Worm (Caenorhabditis elegans) whole organism, young adult: ENCODE data around the gene timm-17B.1.

Experiments used
- F10E7.11 ChIP-seq: sonication (generic microtip); optimal IDR thresholded peaks from 2 replicates; lab custom pipeline; 2017; ENCODE audit warnings: mild to moderate bottlenecking, missing genetic modification characterization, moderate library complexity, missing compliant biosample characterization
- F52B5.7 ChIP-seq: sonication (generic microtip); optimal IDR thresholded peaks from 2 replicates; lab custom pipeline; 2016; ENCODE audit warnings: mild to moderate bottlenecking, missing genetic modification characterization, missing compliant biosample characterization
- K12H6.12 ChIP-seq: fragments of 200-800 bp; sonication (Bioruptor generic); optimal IDR thresholded peaks from 2 replicates; lab custom pipeline; 2018; ENCODE audit warnings: mild to moderate bottlenecking, missing genetic modification characterization, missing compliant biosample characterization
- Y53F4B.3 ChIP-seq: fragments of 200-800 bp; sonication (Bioruptor generic); IDR thresholded peaks from 2 replicates; pipeline ENCODE4 v1.3.6; 2022; ENCODE audit warnings: missing genetic modification reagents, missing genetic modification characterization, missing compliant biosample characterization
- Y67H2A.10 ChIP-seq: fragments of 200-800 bp; sonication (Bioruptor generic); conservative IDR thresholded peaks from 2 replicates; pipeline ENCODE4 v1.3.6; 2022; ENCODE audit warnings: missing genetic modification reagents, missing genetic modification characterization, missing compliant biosample characterization
- athp-1 ChIP-seq: sonication (generic microtip); optimal IDR thresholded peaks from 2 replicates; lab custom pipeline; 2017; ENCODE audit warnings: mild to moderate bottlenecking, missing genetic modification characterization, missing compliant biosample characterization
- attf-5 ChIP-seq: fragments of 200-800 bp; sonication (Bioruptor generic); optimal IDR thresholded peaks from 2 replicates; lab custom pipeline; 2018; ENCODE audit warnings: mild to moderate bottlenecking, missing genetic modification characterization, missing compliant biosample characterization
- bed-1 ChIP-seq: fragments of 200-800 bp; sonication (Bioruptor generic); IDR thresholded peaks from 2 replicates; pipeline ENCODE4 v1.3.6; 2022; ENCODE audit warnings: missing genetic modification reagents, missing genetic modification characterization, missing compliant biosample characterization
- ceh-100 ChIP-seq: fragments of 200-800 bp; sonication (Bioruptor generic); IDR thresholded peaks from 2 replicates; pipeline ENCODE4 v1.3.6; 2022; ENCODE audit warnings: missing genetic modification reagents, missing genetic modification characterization, missing compliant biosample characterization
- ceh-58 ChIP-seq: fragments of 200-800 bp; sonication (Bioruptor generic); IDR thresholded peaks from 2 replicates; pipeline ENCODE4 v1.3.6; 2022; ENCODE audit warnings: missing genetic modification characterization, missing compliant biosample characterization
- ceh-91 ChIP-seq: fragments of 200-800 bp; sonication (Bioruptor generic); IDR thresholded peaks from 2 replicates; pipeline ENCODE4 v1.3.6; 2022; ENCODE audit warnings: missing genetic modification reagents, missing genetic modification characterization, missing compliant biosample characterization
- chd-7 ChIP-seq: sonication (generic microtip); optimal IDR thresholded peaks from 2 replicates; lab custom pipeline; 2016; ENCODE audit warnings: mild to moderate bottlenecking, missing genetic modification characterization, moderate library complexity, missing compliant biosample characterization
- dox-1 ChIP-seq: fragments of 200-800 bp; sonication (Bioruptor generic); IDR thresholded peaks from 2 replicates; pipeline ENCODE4 v1.3.6; 2022; ENCODE audit warnings: missing genetic modification reagents, missing genetic modification characterization, missing compliant biosample characterization
- efl-1 ChIP-seq: fragments of 150-350 bp; optimal IDR thresholded peaks from 2 replicates; lab custom pipeline; 2014; ENCODE audit warnings: missing biosample characterization, missing genetic modification reagents, missing genetic modification characterization
- egl-18 ChIP-seq: fragments of 200-800 bp; sonication (Bioruptor generic); IDR thresholded peaks from 2 replicates; pipeline ENCODE4 v1.3.6; 2022; ENCODE audit warnings: missing genetic modification reagents, missing genetic modification characterization, missing compliant biosample characterization
- egl-44 ChIP-seq: fragments of 200-800 bp; sonication (Bioruptor generic); IDR thresholded peaks from 2 replicates; pipeline ENCODE4 v1.3.6; 2022; ENCODE audit warnings: missing genetic modification reagents, missing genetic modification characterization, missing compliant biosample characterization
- ekl-4 ChIP-seq: fragments of 200-800 bp; sonication (Bioruptor generic); IDR thresholded peaks from 2 replicates; pipeline ENCODE4 v1.3.6; 2022; ENCODE audit warnings: missing genetic modification reagents, missing genetic modification characterization, missing compliant biosample characterization
- hlh-12 ChIP-seq: sonication (generic microtip); optimal IDR thresholded peaks from 2 replicates; lab custom pipeline; 2016; ENCODE audit warnings: missing genetic modification characterization, missing compliant biosample characterization
- hmg-1.2 ChIP-seq: fragments of 200-800 bp; sonication (Bioruptor generic); IDR thresholded peaks from 2 replicates; pipeline ENCODE4 v1.3.6; 2022; ENCODE audit warnings: missing genetic modification reagents, missing genetic modification characterization, missing compliant biosample characterization
- lag-1 ChIP-seq: fragments of 200-800 bp; sonication (Bioruptor generic); IDR thresholded peaks from 2 replicates; pipeline ENCODE4 v1.3.6; 2022; ENCODE audit warnings: missing genetic modification reagents, missing genetic modification characterization, missing compliant biosample characterization
- let-526 ChIP-seq: fragments of 200-800 bp; sonication (Bioruptor generic); IDR thresholded peaks from 2 replicates; pipeline ENCODE4 v1.3.6; 2022; ENCODE audit warnings: missing genetic modification reagents, missing genetic modification characterization, missing compliant biosample characterization
- let-607 ChIP-seq, 2 experiments: fragments of 200-800 bp in 1 of 2; sonication (Bioruptor generic) in 1 of 2; sonication (generic microtip) in 1 of 2; optimal IDR thresholded peaks; 2 replicates each; lab custom pipeline; 2016 to 2018; ENCODE audit warnings: mild to moderate bottlenecking in 2 of 2, missing compliant biosample characterization in 2 of 2, missing genetic modification characterization in 2 of 2, moderate library complexity in 2 of 2, missing genotype in 1 of 2
- lin-26 ChIP-seq: fragments of 200-800 bp; sonication (Bioruptor generic); IDR thresholded peaks from 2 replicates; pipeline ENCODE4 v1.3.6; 2022; ENCODE audit warnings: missing genetic modification reagents, missing genetic modification characterization, missing compliant biosample characterization
- madf-6 ChIP-seq: fragments of 200-800 bp; sonication (Bioruptor generic); IDR thresholded peaks from 2 replicates; pipeline ENCODE4 v1.3.6; 2022; ENCODE audit warnings: missing genetic modification reagents, missing genetic modification characterization, missing compliant biosample characterization
- madf-8 ChIP-seq: fragments of 200-800 bp; sonication (Bioruptor generic); conservative IDR thresholded peaks from 2 replicates; pipeline ENCODE4 v1.3.6; 2022; ENCODE audit warnings: missing genetic modification reagents, missing genetic modification characterization, missing compliant biosample characterization
- mcd-1 ChIP-seq: fragments of 200-800 bp; sonication (Bioruptor generic); IDR thresholded peaks from 2 replicates; pipeline ENCODE4 v1.3.6; 2022; ENCODE audit warnings: missing genetic modification reagents, missing genetic modification characterization, missing compliant biosample characterization
- mes-4 ChIP-seq: sonication (generic microtip); optimal IDR thresholded peaks from 2 replicates; lab custom pipeline; 2016; ENCODE audit warnings: missing genotype, missing genetic modification characterization, missing compliant biosample characterization
- nfyb-1 ChIP-seq: fragments of 200-800 bp; sonication (Bioruptor generic); IDR thresholded peaks from 2 replicates; pipeline ENCODE4 v1.3.6; 2022; ENCODE audit warnings: missing genetic modification reagents, missing genetic modification characterization, missing compliant biosample characterization
- nhr-179 ChIP-seq: sonication (generic microtip); optimal IDR thresholded peaks from 2 replicates; lab custom pipeline; 2016; ENCODE audit warnings: mild to moderate bottlenecking, missing genetic modification characterization, missing compliant biosample characterization
- nhr-27 ChIP-seq: fragments of 200-800 bp; sonication (Bioruptor generic); optimal IDR thresholded peaks from 2 replicates; lab custom pipeline; 2018; ENCODE audit warnings: mild to moderate bottlenecking, missing genetic modification characterization, moderate library complexity, missing compliant biosample characterization
- pbrm-1 ChIP-seq: fragments of 200-800 bp; sonication (Bioruptor generic); IDR thresholded peaks from 2 replicates; pipeline ENCODE4 v1.3.6; 2022; ENCODE audit warnings: missing genetic modification reagents, missing genetic modification characterization, missing compliant biosample characterization
- pha-4 ChIP-seq: fragments of 150-350 bp; sonication (generic microtip); optimal IDR thresholded peaks from 2 replicates; lab custom pipeline; 2014; ENCODE audit warnings: missing biosample characterization, missing genetic modification reagents, missing genetic modification characterization
- rcor-1 ChIP-seq: fragments of 200-800 bp; sonication (Bioruptor generic); IDR thresholded peaks from 2 replicates; pipeline ENCODE4 v1.3.6; 2022; ENCODE audit warnings: missing genetic modification reagents, missing genetic modification characterization, missing compliant biosample characterization
- rec-8 ChIP-seq, 2 experiments: sonication (generic microtip); optimal IDR thresholded peaks; 2 replicates each; lab custom pipeline; 2016; ENCODE audit warnings: mild to moderate bottlenecking in 2 of 2, missing genetic modification characterization in 2 of 2, missing genetic modification reagents in 2 of 2, missing genotype in 2 of 2, missing biosample characterization in 1 of 2, missing compliant biosample characterization in 1 of 2, moderate library complexity in 1 of 2
- snpc-1.3 ChIP-seq: sonication (generic microtip); optimal IDR thresholded peaks from 2 replicates; lab custom pipeline; 2017; ENCODE audit warnings: missing genetic modification characterization, mild to moderate bottlenecking, missing compliant biosample characterization, antibody characterized with exemption, moderate library complexity, missing genotype, missing genetic modification reagents; ENCODE audit not compliant: insufficient read depth
- snpc-4 ChIP-seq, 5 experiments: fragments of 150-350 bp in 1 of 5; sonication (generic microtip) in 4 of 5; optimal IDR thresholded peaks; 2 replicates each; lab custom pipeline; 2014 to 2018; ENCODE audit warnings: missing genetic modification characterization in 5 of 5, missing biosample characterization in 3 of 5, antibody characterized with exemption in 2 of 5, mild to moderate bottlenecking in 2 of 5, missing compliant biosample characterization in 2 of 5, missing genotype in 2 of 5, moderate library complexity in 2 of 5, missing genetic modification reagents in 1 of 5
- tlf-1 ChIP-seq: fragments of 200-800 bp; sonication (Bioruptor generic); optimal IDR thresholded peaks from 2 replicates; lab custom pipeline; 2018; ENCODE audit warnings: mild to moderate bottlenecking, missing genetic modification characterization, missing compliant biosample characterization
- unc-62 ChIP-seq: fragments of 150-350 bp; optimal IDR thresholded peaks from 2 replicates; lab custom pipeline; 2014; ENCODE audit warnings: missing biosample characterization, missing genetic modification reagents, missing genetic modification characterization
- xnd-1 ChIP-seq: sonication (generic microtip); optimal IDR thresholded peaks from 2 replicates; lab custom pipeline; 2016; ENCODE audit warnings: missing genotype, missing genetic modification reagents, missing genetic modification characterization, missing compliant biosample characterization
- zfh-2 ChIP-seq: fragments of 200-800 bp; sonication (Bioruptor generic); conservative IDR thresholded peaks from 2 replicates; pipeline ENCODE4 v1.3.6; 2022; ENCODE audit warnings: missing genetic modification reagents, missing genetic modification characterization, missing compliant biosample characterization
- ztf-22 ChIP-seq: fragments of 200-800 bp; sonication (Bioruptor generic); optimal IDR thresholded peaks from 2 replicates; lab custom pipeline; 2018; ENCODE audit warnings: mild to moderate bottlenecking, missing genetic modification characterization, moderate library complexity, missing compliant biosample characterization

Gene timm-17B.1

ce11 chrIV:4712376-4712775 lies 32.9 kb downstream of the timm-17B.1 start, which contains the start of gene yars-2 (continued):
- TF ChIP-seq athp-1 (tag; lab: Kevin White, UChicago) = peak; percentile 54
- no peak for TF ChIP-seq pbrm-1 (GFP tag; lab: Robert Waterston, UW)
- TF ChIP-seq mcd-1 (GFP tag; lab: Robert Waterston, UW) = no peak
- TF ChIP-seq let-607 (tag; optimal IDR thresholded peaks at IDR 0.05; lab: Kevin White, UChicago) = peak in 1 of 2 experiments; percentile 13
- TF ChIP-seq efl-1 (GFP tag; lab: Kevin White, UChicago) = no peak
- TF ChIP-seq madf-6 (GFP tag; lab: Robert Waterston, UW) = peak; percentile 32
- TF ChIP-seq bed-1 = no peak
- no peak for TF ChIP-seq nfyb-1 (GFP tag; lab: Robert Waterston, UW)
- TF ChIP-seq attf-5 (GFP tag; lab: Kevin White, UChicago) = peak; percentile 25
- TF ChIP-seq rec-8 (tag; optimal IDR thresholded peaks at IDR 0.05; lab: Kevin White, UChicago) = peak in 1 of 2 experiments; percentile 33
- peak; percentile 26 for TF ChIP-seq snpc-4 (GFP tag; optimal IDR thresholded peaks at IDR 0.05; lab: Kevin White, UChicago)
- peak in 2 of 4 experiments; percentile 13 to 32 for TF ChIP-seq snpc-4 (tag; optimal IDR thresholded peaks at IDR 0.05; lab: Kevin White, UChicago)

- peak; percentile 71 for TF ChIP-seq F52B5.7
- TF ChIP-seq F10E7.11 = no peak
- peak; percentile 34 for TF ChIP-seq mcd-1 (GFP tag; lab: Robert Waterston, UW)
- TF ChIP-seq rcor-1 (GFP tag; lab: Robert Waterston, UW) = no peak
- peak; percentile 46; the same call in 1 of the 2 replicates for TF ChIP-seq ekl-4
- no peak for TF ChIP-seq lag-1
- peak; percentile 0 for TF ChIP-seq xnd-1 (tag; lab: Kevin White, UChicago)
- no peak for TF ChIP-seq hlh-12
- no peak for TF ChIP-seq bed-1
- 0 out of 2 replicates have a peak, but pooled peaks have one; percentile 36 for TF ChIP-seq ceh-58
- TF ChIP-seq madf-8 (GFP tag; lab: Robert Waterston, UW) = no peak
- TF ChIP-seq athp-1 (tag; lab: Kevin White, UChicago) = no peak
- TF ChIP-seq dox-1 (GFP tag; lab: Robert Waterston, UW) = peak; percentile 53; the same call in 1 of the 2 replicates
- TF ChIP-seq pha-4 (tag; lab: Kevin White, UChicago) = no peak
- TF ChIP-seq egl-44 = no peak
- peak; percentile 18 for TF ChIP-seq mes-4
- TF ChIP-seq lin-26 = 0 out of 2 replicates have a peak, but pooled peaks have one; percentile 53
- TF ChIP-seq zfh-2 = peak; percentile 77
- peak; percentile 53 for TF ChIP-seq madf-6 (GFP tag; lab: Robert Waterston, UW)
- TF ChIP-seq chd-7 (tag; lab: Kevin White, UChicago) = peak; percentile 55
Observed at ce11 chrIV:4710459-4710858, 34.8 kb downstream of the timm-17B.1 start, which contains the start of gene cif-1. Gene cif-1 (minus strand): TSS chrIV:4710755.

- TF ChIP-seq nhr-27 (tag; lab: Kevin White, UChicago) (peak; percentile 43), madf-6 (GFP tag; lab: Robert Waterston, UW) (no peak)
Observed at ce11 chrIV:4705922-4706321, 39.4 kb downstream of the timm-17B.1 start.

- TF ChIP-seq egl-44 = 0 out of 2 replicates have a peak, but pooled peaks have one; percentile 25
- TF ChIP-seq zfh-2 = peak; percentile 97
- TF ChIP-seq rec-8 (tag; optimal IDR thresholded peaks at IDR 0.05; lab: Kevin White, UChicago) = no peak
- TF ChIP-seq snpc-1.3 (tag; lab: Kevin White, UChicago) = no peak
- peak; percentile 58; the same call in 1 of the 2 replicates for TF ChIP-seq rcor-1 (GFP tag; lab: Robert Waterston, UW)
- no peak for TF ChIP-seq ceh-91 (GFP tag; lab: Robert Waterston, UW)
- no peak for TF ChIP-seq Y53F4B.3 (GFP tag; lab: Robert Waterston, UW)
- 0 out of 2 replicates have a peak, but pooled peaks have one; percentile 47 for TF ChIP-seq let-526 (GFP tag; lab: Robert Waterston, UW)
- peak; percentile 48; the same call in 1 of the 2 replicates for TF ChIP-seq hmg-1.2 (GFP tag; lab: Robert Waterston, UW)
- TF ChIP-seq nfyb-1 (GFP tag; lab: Robert Waterston, UW) = peak; percentile 59; the same call in 1 of the 2 replicates
- TF ChIP-seq ceh-100 (GFP tag; lab: Robert Waterston, UW) = no peak
- no peak for TF ChIP-seq ztf-22 (GFP tag; lab: Kevin White, UChicago)
- no peak for TF ChIP-seq Y67H2A.10 (GFP tag; lab: Robert Waterston, UW)
- TF ChIP-seq attf-5 (GFP tag; lab: Kevin White, UChicago) = peak; percentile 93
- TF ChIP-seq madf-8 (GFP tag; lab: Robert Waterston, UW) = no peak
- peak; percentile 77 for TF ChIP-seq K12H6.12 (tag; lab: Kevin White, UChicago)
- TF ChIP-seq unc-62 (GFP tag; lab: Kevin White, UChicago) = no peak
- TF ChIP-seq tlf-1 (GFP tag; lab: Kevin White, UChicago) = no peak
- no peak for TF ChIP-seq snpc-4 (GFP tag; optimal IDR thresholded peaks at IDR 0.05; lab: Kevin White, UChicago)
- peak in 1 of 4 experiments; percentile 25 for TF ChIP-seq snpc-4 (tag; optimal IDR thresholded peaks at IDR 0.05; lab: Kevin White, UChicago)
- no peak for TF ChIP-seq nhr-179 (tag; lab: Kevin White, UChicago)
- TF ChIP-seq egl-18 (GFP tag; lab: Robert Waterston, UW) = no peak
Observed at ce11 chrIV:4705182-4705581, 40.1 kb downstream of the timm-17B.1 start.
